Fruit fly (Drosophila melanogaster) whole organism, embryonic: ENCODE data around the gene CG10581.
A peak's percentile ranks its signal among the peaks of the same experiment; 100 is the strongest.

Source experiments
- CG10274 ChIP-seq: fragments of 200-800 bp; sonication (Bioruptor generic); optimal IDR thresholded peaks from 3 replicates; lab custom pipeline; 2017; ENCODE audit warnings: missing biosample characterization, mild to moderate bottlenecking, missing genetic modification characterization
- CG10321 ChIP-seq: fragments of 200-800 bp; sonication (Bioruptor generic); IDR thresholded peaks from 2 replicates; pipeline ENCODE4 v1.3.6; 2022; ENCODE audit warnings: missing biosample characterization, missing genetic modification characterization
- CG11560 ChIP-seq: fragments of 200-800 bp; sonication (Bioruptor generic); IDR thresholded peaks from 3 replicates; pipeline ENCODE4 v1.3.6; 2022; ENCODE audit warnings: missing biosample characterization, missing genetic modification characterization
- CG13287 ChIP-seq: fragments of 200-800 bp; sonication (Bioruptor generic); IDR thresholded peaks from 2 replicates; pipeline ENCODE4 v1.3.6; 2022; ENCODE audit warnings: missing biosample characterization, missing genetic modification characterization; ENCODE audit not compliant: partially characterized antibody
- CG17568 ChIP-seq: fragments of 200-800 bp; sonication (Bioruptor generic); optimal IDR thresholded peaks from 2 replicates; lab custom pipeline; 2018; ENCODE audit warnings: missing biosample characterization, mild to moderate bottlenecking, missing genetic modification characterization, moderate library complexity
- CG17612 ChIP-seq: fragments of 200-800 bp; sonication (Bioruptor generic); IDR thresholded peaks from 2 replicates; pipeline ENCODE4 v1.3.6; 2022; ENCODE audit warnings: missing biosample characterization, missing genetic modification characterization
- CG2712 ChIP-seq: fragments of 200-800 bp; optimal IDR thresholded peaks from 3 replicates; lab custom pipeline; 2019; ENCODE audit warnings: missing biosample characterization, mild to moderate bottlenecking, missing genetic modification characterization, moderate library complexity
- CG31365 ChIP-seq: fragments of 200-800 bp; sonication (Bioruptor generic); optimal IDR thresholded peaks from 2 replicates; lab custom pipeline; 2018; ENCODE audit warnings: missing biosample characterization, mild to moderate bottlenecking, missing genetic modification characterization
- CG32767 ChIP-seq: fragments of 200-800 bp; sonication (Bioruptor generic); IDR thresholded peaks from 2 replicates; pipeline ENCODE4 v1.3.6; 2022; ENCODE audit warnings: missing biosample characterization, missing genetic modification characterization
- CG3847 ChIP-seq: fragments of 200-800 bp; sonication (Bioruptor generic); IDR thresholded peaks from 2 replicates; pipeline ENCODE4 v1.3.6; 2022; ENCODE audit warnings: missing biosample characterization, missing genetic modification characterization
- CG6683 ChIP-seq: fragments of 200-800 bp; sonication (Bioruptor generic); optimal IDR thresholded peaks from 2 replicates; lab custom pipeline; 2017; ENCODE audit warnings: missing biosample characterization, mild to moderate bottlenecking, missing genetic modification characterization, missing genetic modification reagents
- CG6791 ChIP-seq: fragments of 200-800 bp; sonication (Bioruptor generic); IDR thresholded peaks from 3 replicates; pipeline ENCODE4 v1.3.6; 2022; ENCODE audit warnings: missing biosample characterization, missing genetic modification characterization; ENCODE audit not compliant: partially characterized antibody
- CG7745 ChIP-seq: fragments of 200-800 bp; sonication (Bioruptor generic); optimal IDR thresholded peaks from 2 replicates; lab custom pipeline; 2018; ENCODE audit warnings: missing biosample characterization, mild to moderate bottlenecking, missing genetic modification characterization, moderate library complexity
- CG7963 ChIP-seq: fragments of 200-800 bp; sonication (Bioruptor generic); IDR thresholded peaks from 3 replicates; pipeline ENCODE4 v1.3.6; 2022; ENCODE audit warnings: missing biosample characterization, missing genetic modification characterization; ENCODE audit not compliant: partially characterized antibody
- CG8924 ChIP-seq: fragments of 200-800 bp; optimal IDR thresholded peaks from 3 replicates; lab custom pipeline; 2019; ENCODE audit warnings: missing biosample characterization, mild to moderate bottlenecking, missing genetic modification characterization, moderate library complexity
- Camta ChIP-seq: fragments of 200-800 bp; sonication (Bioruptor generic); optimal IDR thresholded peaks from 2 replicates; lab custom pipeline; 2016; ENCODE audit warnings: missing biosample characterization, missing genetic modification characterization
- CkIIα-i1 ChIP-seq: fragments of 200-800 bp; sonication (Bioruptor generic); IDR thresholded peaks from 2 replicates; pipeline ENCODE4 v1.3.6; 2022; ENCODE audit warnings: missing biosample characterization, missing genetic modification characterization
- D ChIP-seq, 2 experiments: fragments of 200-800 bp in 1 of 2; fragments of >200 bp in 1 of 2; sonication (Bioruptor generic) in 1 of 2; optimal IDR thresholded peaks; 2 replicates in 1 of 2; 3 replicates in 1 of 2; lab custom pipeline; 2017; ENCODE audit warnings: mild to moderate bottlenecking in 1 of 2, missing biosample characterization in 1 of 2, missing genetic modification characterization in 1 of 2, missing genetic modification reagents in 1 of 2
- Deaf1 ChIP-seq: fragments of 200-800 bp; optimal IDR thresholded peaks from 3 replicates; lab custom pipeline; 2019; ENCODE audit warnings: missing biosample characterization, mild to moderate bottlenecking, missing genetic modification characterization, moderate library complexity
- Dll ChIP-seq: fragments of 200-800 bp; sonication (Bioruptor generic); IDR thresholded peaks from 4 replicates; pipeline ENCODE4 v1.3.6; 2022; ENCODE audit warnings: missing biosample characterization, missing genetic modification characterization; ENCODE audit not compliant: partially characterized antibody
- Ets65A ChIP-seq: fragments of 200-800 bp; sonication (Bioruptor generic); peaks from one replicate; lab custom pipeline; 2016; ENCODE audit warnings: missing biosample characterization, missing genetic modification characterization
- Gug ChIP-seq: fragments of 200-800 bp; sonication (Bioruptor generic); IDR thresholded peaks from 4 replicates; pipeline ENCODE4 v1.3.6; 2022; ENCODE audit warnings: missing biosample characterization, missing genetic modification characterization
- Hr39 ChIP-seq: fragments of >200 bp; optimal IDR thresholded peaks from 2 replicates; lab custom pipeline; 2017
- Neu2 ChIP-seq: fragments of 200-800 bp; sonication (Bioruptor generic); optimal IDR thresholded peaks from 3 replicates; lab custom pipeline; 2016; ENCODE audit warnings: missing biosample characterization, missing genetic modification characterization, borderline replicate concordance
- Rx ChIP-seq: fragments of 200-800 bp; sonication (Bioruptor generic); IDR thresholded peaks from 2 replicates; pipeline ENCODE4 v1.3.6; 2022; ENCODE audit warnings: missing biosample characterization, missing genetic modification characterization
- Sox100B ChIP-seq: fragments of 200-800 bp; sonication (Bioruptor generic); optimal IDR thresholded peaks from 3 replicates; lab custom pipeline; 2018; ENCODE audit warnings: missing biosample characterization, mild to moderate bottlenecking, missing genetic modification characterization
- Taf1 ChIP-seq: fragments of 200-800 bp; sonication (Bioruptor generic); IDR thresholded peaks from 2 replicates; pipeline ENCODE4 v1.3.6; 2022; ENCODE audit warnings: missing biosample characterization, missing genetic modification characterization
- Trl ChIP-seq, 3 experiments: fragments of >200 bp in 2 of 3; fragments of 200-800 bp in 1 of 3; sonication (Bioruptor generic) in 1 of 3; optimal IDR thresholded peaks; 2 replicates in 1 of 3; 3 replicates in 2 of 3; lab custom pipeline; 2016 to 2017; ENCODE audit warnings: missing biosample characterization in 1 of 3, missing genetic modification characterization in 1 of 3
- ac ChIP-seq: fragments of 200-800 bp; sonication (Bioruptor generic); optimal IDR thresholded peaks from 3 replicates; lab custom pipeline; 2017; ENCODE audit warnings: missing biosample characterization, mild to moderate bottlenecking, missing genetic modification characterization
- amos ChIP-seq: fragments of 200-800 bp; sonication (Bioruptor generic); IDR thresholded peaks from 2 replicates; pipeline ENCODE4 v1.3.6; 2022; ENCODE audit warnings: missing biosample characterization, missing genetic modification characterization; ENCODE audit not compliant: partially characterized antibody
- bowl ChIP-seq: fragments of 200-800 bp; sonication (Bioruptor generic); IDR thresholded peaks from 2 replicates; pipeline ENCODE4 v1.3.6; 2022; ENCODE audit warnings: missing biosample characterization, missing genetic modification characterization
- da ChIP-seq: fragments of 200-800 bp; sonication (Bioruptor generic); optimal IDR thresholded peaks from 2 replicates; lab custom pipeline; 2016; ENCODE audit warnings: missing biosample characterization, missing genetic modification characterization
- danr ChIP-seq: fragments of 200-800 bp; sonication (Bioruptor generic); IDR thresholded peaks from 2 replicates; pipeline ENCODE4 v1.3.6; 2022; ENCODE audit warnings: missing biosample characterization, missing genetic modification characterization
- dimm ChIP-seq: fragments of 200-800 bp; sonication (Bioruptor generic); IDR thresholded peaks from 2 replicates; pipeline ENCODE4 v1.3.6; 2022; ENCODE audit warnings: missing biosample characterization, missing genetic modification characterization
- emc ChIP-seq: fragments of 200-800 bp; sonication (Bioruptor generic); optimal IDR thresholded peaks from 2 replicates; lab custom pipeline; 2016; ENCODE audit warnings: missing biosample characterization, missing genetic modification characterization
- hb ChIP-seq: fragments of 200-800 bp; sonication (Bioruptor generic); IDR thresholded peaks from 3 replicates; pipeline ENCODE4 v1.3.6; 2022; ENCODE audit warnings: missing biosample characterization, missing genetic modification characterization; ENCODE audit not compliant: partially characterized antibody
- insv ChIP-seq, 2 experiments: fragments of 200-800 bp; sonication (Bioruptor generic); optimal IDR thresholded peaks; 3 replicates each; lab custom pipeline; 2016 to 2018; ENCODE audit warnings: missing biosample characterization in 2 of 2, missing genetic modification characterization in 2 of 2
- kni ChIP-seq: fragments of 200-800 bp; sonication (Bioruptor generic); optimal IDR thresholded peaks from 3 replicates; lab custom pipeline; 2017; ENCODE audit warnings: mild to moderate bottlenecking, missing biosample characterization, missing genetic modification reagents, missing genetic modification characterization
- nom ChIP-seq: fragments of 200-800 bp; sonication (Bioruptor generic); optimal IDR thresholded peaks from 2 replicates; lab custom pipeline; 2017; ENCODE audit warnings: missing biosample characterization, missing genetic modification characterization, mild to moderate bottlenecking, moderate library complexity, missing genetic modification reagents
- pfk ChIP-seq: fragments of 200-800 bp; sonication (Bioruptor generic); optimal IDR thresholded peaks from 2 replicates; lab custom pipeline; 2018; ENCODE audit warnings: missing biosample characterization, mild to moderate bottlenecking, missing genetic modification characterization, moderate library complexity
- pnt ChIP-seq: fragments of 200-800 bp; sonication (Bioruptor generic); optimal IDR thresholded peaks from 3 replicates; lab custom pipeline; 2016; ENCODE audit warnings: missing biosample characterization, missing genetic modification characterization
- pros ChIP-seq: fragments of 200-800 bp; sonication (Bioruptor generic); optimal IDR thresholded peaks from 3 replicates; lab custom pipeline; 2019; ENCODE audit warnings: missing biosample characterization, mild to moderate bottlenecking, missing genetic modification characterization, moderate library complexity
- rib ChIP-seq: fragments of 200-800 bp; sonication (Bioruptor generic); IDR thresholded peaks from 2 replicates; pipeline ENCODE4 v1.3.6; 2022; ENCODE audit warnings: missing biosample characterization, missing genetic modification characterization
- tgo ChIP-seq: fragments of 200-800 bp; sonication (Bioruptor generic); IDR thresholded peaks from 3 replicates; pipeline ENCODE4 v1.3.6; 2022; ENCODE audit warnings: missing biosample characterization, missing genetic modification characterization
- tll ChIP-seq, 2 experiments: fragments of 200-800 bp in 1 of 2; fragments of >200 bp in 1 of 2; sonication (Bioruptor generic) in 1 of 2; optimal IDR thresholded peaks; 2 replicates each; lab custom pipeline; 2017 to 2019; ENCODE audit warnings: missing biosample characterization in 2 of 2, missing genetic modification characterization in 2 of 2, mild to moderate bottlenecking in 1 of 2, moderate library complexity in 1 of 2
- twi ChIP-seq: fragments of 200-800 bp; optimal IDR thresholded peaks from 2 replicates; lab custom pipeline; 2019; ENCODE audit warnings: missing biosample characterization, mild to moderate bottlenecking, missing genetic modification characterization, moderate library complexity
- vvl ChIP-seq: fragments of 200-800 bp; sonication (Bioruptor generic); IDR thresholded peaks from 2 replicates; pipeline ENCODE4 v1.3.6; 2022; ENCODE audit warnings: missing biosample characterization, missing genetic modification characterization

CG10581 gene

dm6 chr3L:21067553-21068157, 33.7 kb upstream of the CG10581 start (continued):
- TF ChIP-seq D (optimal IDR thresholded peaks at IDR 0.05; lab: Kevin White, UChicago) = peak; percentile 97
- peak; percentile 40 for TF ChIP-seq D (GFP tag; optimal IDR thresholded peaks at IDR 0.05; lab: Kevin White, UChicago)
- peak; percentile 26; the same call in 1 of the 2 replicates for TF ChIP-seq CG32767
- no peak for TF ChIP-seq tgo (GFP tag; lab: Robert Waterston, UW)
- TF ChIP-seq tll (GFP tag; optimal IDR thresholded peaks at IDR 0.05; lab: Kevin White, UChicago) = peak in 1 of 2 experiments; percentile 77
- TF ChIP-seq Neu2 (GFP tag; lab: Kevin White, UChicago) = no peak
- TF ChIP-seq nom (GFP tag; lab: Kevin White, UChicago) = peak; percentile 66
- TF ChIP-seq Ets65A (GFP tag; lab: Kevin White, UChicago) = no peak
- TF ChIP-seq CG7963 = 0 out of 3 replicates have a peak, but pooled peaks have one; percentile 41
- TF ChIP-seq pfk = no peak
- TF ChIP-seq insv (GFP tag; optimal IDR thresholded peaks at IDR 0.05; lab: Kevin White, UChicago) = peak in 1 of 2 experiments; percentile 1
- TF ChIP-seq CG10321 (GFP tag; lab: Robert Waterston, UW) = 0 out of 2 replicates have a peak, but pooled peaks have one; percentile 48
- TF ChIP-seq CG6683 = no peak
- peak; percentile 85 for TF ChIP-seq Deaf1 (tag; lab: Kevin White, UChicago)
- no peak for TF ChIP-seq da (GFP tag; lab: Kevin White, UChicago)
- TF ChIP-seq Gug (GFP tag; lab: Robert Waterston, UW) = no peak
- TF ChIP-seq Hr39 = no peak
- peak; percentile 64; the same call in 1 of the 3 replicates for TF ChIP-seq CG6791 (GFP tag; lab: Robert Waterston, UW)
- no peak for TF ChIP-seq Rx (GFP tag; lab: Robert Waterston, UW)
- peak; percentile 96 for TF ChIP-seq twi (tag; lab: Kevin White, UChicago)
- TF ChIP-seq pnt (GFP tag; lab: Kevin White, UChicago) = no peak
- peak; percentile 42 for TF ChIP-seq CG8924 (tag; lab: Kevin White, UChicago)
- TF ChIP-seq emc = no peak
- no peak for TF ChIP-seq Trl (optimal IDR thresholded peaks at IDR 0.05; lab: Kevin White, UChicago)
- TF ChIP-seq Trl (GFP tag; optimal IDR thresholded peaks at IDR 0.05; lab: Kevin White, UChicago) = no peak
- peak; percentile 76 for TF ChIP-seq ac (GFP tag; lab: Kevin White, UChicago)
- no peak for TF ChIP-seq CG11560 (tag; lab: Robert Waterston, UW)
- peak; percentile 90 for TF ChIP-seq pros (GFP tag; lab: Kevin White, UChicago)
- TF ChIP-seq kni (GFP tag; lab: Kevin White, UChicago) = peak; percentile 90
- peak; percentile 27 for TF ChIP-seq CG2712 (tag; lab: Kevin White, UChicago)
- TF ChIP-seq CG7745 (tag; lab: Kevin White, UChicago) = peak; percentile 38
- TF ChIP-seq Sox100B (GFP tag; lab: Kevin White, UChicago) = no peak

- TF ChIP-seq kni (GFP tag; lab: Kevin White, UChicago) = peak; percentile 87
- no peak for TF ChIP-seq dimm (GFP tag; lab: Robert Waterston, UW)
- no peak for TF ChIP-seq bowl (GFP tag; lab: Robert Waterston, UW)
- TF ChIP-seq hb (GFP tag; lab: Robert Waterston, UW) = no peak
- TF ChIP-seq Taf1 (GFP tag; lab: Robert Waterston, UW) = no peak
- TF ChIP-seq amos = 0 out of 2 replicates have a peak, but pooled peaks have one; percentile 11
- no peak for TF ChIP-seq CG17612 (GFP tag; lab: Robert Waterston, UW)
- TF ChIP-seq vvl (GFP tag; lab: Robert Waterston, UW) = peak; percentile 61; the same call in 1 of the 2 replicates
- TF ChIP-seq CG10274 (GFP tag; lab: Kevin White, UChicago) = no peak
- no peak for TF ChIP-seq Dll
- TF ChIP-seq CG3847 (GFP tag; lab: Robert Waterston, UW) = no peak
- TF ChIP-seq CG31365 (tag; lab: Kevin White, UChicago) = no peak
- no peak for TF ChIP-seq danr
- no peak for TF ChIP-seq tgo (GFP tag; lab: Robert Waterston, UW)
- no peak for TF ChIP-seq CkIIα-i1 (GFP tag; lab: Robert Waterston, UW)
- TF ChIP-seq CG13287 (GFP tag; lab: Robert Waterston, UW) = no peak
- TF ChIP-seq Camta = no peak
- no peak for TF ChIP-seq pnt (GFP tag; lab: Kevin White, UChicago)
- no peak for TF ChIP-seq CG17568 (GFP tag; lab: Kevin White, UChicago)
- peak; percentile 81 for TF ChIP-seq twi (tag; lab: Kevin White, UChicago)
- 0 out of 2 replicates have a peak, but pooled peaks have one; percentile 23 for TF ChIP-seq rib
Observed at dm6 chr3L:21066210-21066912, 32.4 kb upstream of the CG10581 start.
